Fruit fly (Drosophila melanogaster) whole organism, embryonic: Measurements from ENCODE around the gene CG2278.

Source experiments
- Ada2b ChIP-seq: fragments of 200-800 bp; sonication (Bioruptor generic); IDR thresholded peaks from 2 replicates; pipeline ENCODE4 v1.3.6; 2022; ENCODE audit warnings: missing biosample characterization, missing genetic modification characterization
- Awh ChIP-seq: fragments of 200-800 bp; sonication (Bioruptor generic); IDR thresholded peaks from 2 replicates; pipeline ENCODE4, ENCODE4 v1.3.6; 2022; ENCODE audit warnings: missing biosample characterization, missing genetic modification characterization
- B-H2 ChIP-seq: fragments of 200-800 bp; sonication (Bioruptor generic); optimal IDR thresholded peaks from 2 replicates; lab custom pipeline; 2018; ENCODE audit warnings: missing biosample characterization, mild to moderate bottlenecking, missing genetic modification characterization
- BtbVII ChIP-seq: fragments of 200-800 bp; sonication (Bioruptor generic); optimal IDR thresholded peaks from 3 replicates; lab custom pipeline; 2017; ENCODE audit warnings: missing biosample characterization, mild to moderate bottlenecking, missing genetic modification characterization
- CG10267 ChIP-seq: fragments of 200-800 bp; sonication (Bioruptor generic); optimal IDR thresholded peaks from 2 replicates; lab custom pipeline; 2018; ENCODE audit warnings: missing biosample characterization, mild to moderate bottlenecking, missing genetic modification characterization, moderate library complexity
- CG11723 ChIP-seq: fragments of 200-800 bp; sonication (Bioruptor generic); optimal IDR thresholded peaks from 2 replicates; lab custom pipeline; 2017; ENCODE audit warnings: missing biosample characterization, mild to moderate bottlenecking, missing genetic modification characterization
- CG13287 ChIP-seq: fragments of 200-800 bp; sonication (Bioruptor generic); IDR thresholded peaks from 2 replicates; pipeline ENCODE4 v1.3.6; 2022; ENCODE audit warnings: missing biosample characterization, missing genetic modification characterization; ENCODE audit not compliant: partially characterized antibody
- CG15073 ChIP-seq: fragments of 200-800 bp; sonication (Bioruptor generic); optimal IDR thresholded peaks from 2 replicates; lab custom pipeline; 2016; ENCODE audit warnings: missing biosample characterization, missing genetic modification characterization
- CG15479 ChIP-seq: fragments of 200-800 bp; sonication (Bioruptor generic); optimal IDR thresholded peaks from 3 replicates; lab custom pipeline; 2019; ENCODE audit warnings: missing biosample characterization, mild to moderate bottlenecking, missing genetic modification characterization, moderate library complexity
- CG15514 ChIP-seq: fragments of 200-800 bp; sonication (Bioruptor generic); optimal IDR thresholded peaks from 3 replicates; lab custom pipeline; 2017; ENCODE audit warnings: missing biosample characterization, missing genetic modification characterization, mild to moderate bottlenecking, moderate library complexity, missing genetic modification reagents
- CG17186 ChIP-seq: fragments of 200-800 bp; sonication (Bioruptor generic); optimal IDR thresholded peaks from 3 replicates; lab custom pipeline; 2017; ENCODE audit warnings: missing biosample characterization, missing genetic modification reagents, missing genetic modification characterization
- CG2712 ChIP-seq: fragments of 200-800 bp; optimal IDR thresholded peaks from 3 replicates; lab custom pipeline; 2019; ENCODE audit warnings: missing biosample characterization, mild to moderate bottlenecking, missing genetic modification characterization, moderate library complexity
- CG2875 ChIP-seq: fragments of 200-800 bp; sonication (Bioruptor generic); optimal IDR thresholded peaks from 2 replicates; lab custom pipeline; 2017; ENCODE audit warnings: missing biosample characterization, mild to moderate bottlenecking, missing genetic modification characterization, missing genetic modification reagents
- CG3847 ChIP-seq: fragments of 200-800 bp; sonication (Bioruptor generic); IDR thresholded peaks from 2 replicates; pipeline ENCODE4 v1.3.6; 2022; ENCODE audit warnings: missing biosample characterization, missing genetic modification characterization
- CG3995 ChIP-seq: fragments of 200-800 bp; sonication (Bioruptor generic); optimal IDR thresholded peaks from 3 replicates; lab custom pipeline; 2016; ENCODE audit warnings: missing biosample characterization, missing genetic modification characterization
- CG5953 ChIP-seq: fragments of 200-800 bp; sonication (Bioruptor generic); IDR thresholded peaks from 2 replicates; pipeline ENCODE4 v1.3.6; 2022; ENCODE audit warnings: missing biosample characterization, missing genetic modification characterization
- CG6175 ChIP-seq: fragments of 200-800 bp; sonication (Bioruptor generic); IDR thresholded peaks from 3 replicates; pipeline ENCODE4 v1.3.6; 2022; ENCODE audit warnings: missing biosample characterization, missing genetic modification characterization
- CG6791 ChIP-seq: fragments of 200-800 bp; sonication (Bioruptor generic); IDR thresholded peaks from 3 replicates; pipeline ENCODE4 v1.3.6; 2022; ENCODE audit warnings: missing biosample characterization, missing genetic modification characterization; ENCODE audit not compliant: partially characterized antibody
- CG7745 ChIP-seq: fragments of 200-800 bp; sonication (Bioruptor generic); optimal IDR thresholded peaks from 2 replicates; lab custom pipeline; 2018; ENCODE audit warnings: missing biosample characterization, mild to moderate bottlenecking, missing genetic modification characterization, moderate library complexity
- CG7987 ChIP-seq: fragments of 200-800 bp; sonication (Bioruptor generic); optimal IDR thresholded peaks from 2 replicates; lab custom pipeline; 2018; ENCODE audit warnings: missing biosample characterization, mild to moderate bottlenecking, missing genetic modification characterization, moderate library complexity
- CG8281 ChIP-seq: fragments of 200-800 bp; sonication (Bioruptor generic); optimal IDR thresholded peaks from 2 replicates; lab custom pipeline; 2018; ENCODE audit warnings: missing biosample characterization, mild to moderate bottlenecking, missing genetic modification characterization, moderate library complexity
- CG9727 ChIP-seq: fragments of 200-800 bp; sonication (Bioruptor generic); optimal IDR thresholded peaks from 3 replicates; lab custom pipeline; 2017; ENCODE audit warnings: missing biosample characterization, mild to moderate bottlenecking, missing genetic modification characterization
- CG9817 ChIP-seq: fragments of 200-800 bp; sonication (Bioruptor generic); optimal IDR thresholded peaks from 2 replicates; lab custom pipeline; 2018; ENCODE audit warnings: missing biosample characterization, mild to moderate bottlenecking, missing genetic modification characterization, moderate library complexity
- CTCF ChIP-seq: fragments of 200-800 bp; sonication (Bioruptor generic); optimal IDR thresholded peaks from 2 replicates; lab custom pipeline; 2017; ENCODE audit warnings: missing biosample characterization, mild to moderate bottlenecking, missing genetic modification characterization, moderate library complexity
- CoRest ChIP-seq: fragments of 200-800 bp; sonication (Bioruptor generic); optimal IDR thresholded peaks from 3 replicates; lab custom pipeline; 2018; ENCODE audit warnings: missing biosample characterization, mild to moderate bottlenecking, missing genetic modification characterization, moderate library complexity
- D19B ChIP-seq: fragments of 200-800 bp; sonication (Bioruptor generic); optimal IDR thresholded peaks from 2 replicates; lab custom pipeline; 2017; ENCODE audit warnings: missing biosample characterization, mild to moderate bottlenecking, missing genetic modification characterization
- Dad ChIP-seq: fragments of 200-800 bp; sonication (Bioruptor generic); optimal IDR thresholded peaks from 3 replicates; lab custom pipeline; 2016; ENCODE audit warnings: missing biosample characterization, missing genetic modification characterization
- Dp ChIP-seq: fragments of 200-800 bp; sonication (Bioruptor generic); optimal IDR thresholded peaks from 2 replicates; lab custom pipeline; 2018; ENCODE audit warnings: missing biosample characterization, mild to moderate bottlenecking, missing genetic modification characterization, moderate library complexity
- Dref ChIP-seq: fragments of 200-800 bp; sonication (Bioruptor generic); IDR thresholded peaks from 2 replicates; pipeline ENCODE4 v1.3.6; 2022; ENCODE audit warnings: missing biosample characterization, missing genetic modification characterization
- E2f2 ChIP-seq: fragments of 200-800 bp; sonication (Bioruptor generic); IDR thresholded peaks from 2 replicates; pipeline ENCODE4 v1.3.6; 2022; ENCODE audit warnings: missing biosample characterization, missing genetic modification characterization
- HmgD ChIP-seq: fragments of 200-800 bp; sonication (Bioruptor generic); optimal IDR thresholded peaks from 3 replicates; lab custom pipeline; 2016; ENCODE audit warnings: missing biosample characterization, missing genetic modification characterization
- Hr3 ChIP-seq: fragments of 200-800 bp; sonication (Bioruptor generic); optimal IDR thresholded peaks from 3 replicates; lab custom pipeline; 2016; ENCODE audit warnings: missing biosample characterization, missing genetic modification characterization
- Lpt ChIP-seq: fragments of >200 bp; optimal IDR thresholded peaks from 2 replicates; lab custom pipeline; 2018; ENCODE audit warnings: missing biosample characterization, missing genetic modification characterization
- Neu2 ChIP-seq: fragments of 200-800 bp; sonication (Bioruptor generic); optimal IDR thresholded peaks from 3 replicates; lab custom pipeline; 2016; ENCODE audit warnings: missing biosample characterization, missing genetic modification characterization, borderline replicate concordance
- Nf-YC ChIP-seq: fragments of 200-800 bp; optimal IDR thresholded peaks from 3 replicates; lab custom pipeline; 2019; ENCODE audit warnings: missing biosample characterization, mild to moderate bottlenecking, missing genetic modification characterization, moderate library complexity
- cad ChIP-seq: fragments of >200 bp; optimal IDR thresholded peaks from 2 replicates; lab custom pipeline; 2017; ENCODE audit warnings: missing biosample characterization, missing genetic modification characterization
- cg ChIP-seq: fragments of 200-800 bp; sonication (Bioruptor generic); optimal IDR thresholded peaks from 3 replicates; lab custom pipeline; 2019; ENCODE audit warnings: missing biosample characterization, mild to moderate bottlenecking, missing genetic modification characterization, moderate library complexity
- crol ChIP-seq: fragments of 200-800 bp; sonication (Bioruptor generic); IDR thresholded peaks from 2 replicates; pipeline ENCODE4 v1.3.6; 2022; ENCODE audit warnings: missing biosample characterization, missing genetic modification characterization
- crp ChIP-seq, 2 experiments: fragments of 200-800 bp; sonication (Bioruptor generic); optimal IDR thresholded peaks; 2 replicates in 1 of 2; 3 replicates in 1 of 2; lab custom pipeline; 2017; ENCODE audit warnings: missing biosample characterization in 2 of 2, missing genetic modification characterization in 2 of 2, mild to moderate bottlenecking in 1 of 2, moderate library complexity in 1 of 2
- exex ChIP-seq: fragments of 200-800 bp; sonication (Bioruptor generic); optimal IDR thresholded peaks from 4 replicates; lab custom pipeline; 2018; ENCODE audit warnings: missing biosample characterization, mild to moderate bottlenecking, missing genetic modification characterization, moderate library complexity
- fru ChIP-seq: fragments of >200 bp; optimal IDR thresholded peaks from 2 replicates; lab custom pipeline; 2017
- ftz-f1 ChIP-seq: fragments of 200-800 bp; sonication (Bioruptor generic); optimal IDR thresholded peaks from 2 replicates; lab custom pipeline; 2016; ENCODE audit warnings: missing biosample characterization, missing genetic modification characterization
- gce ChIP-seq: fragments of 200-800 bp; sonication (Bioruptor generic); IDR thresholded peaks from 3 replicates; pipeline ENCODE4 v1.3.6; 2022; ENCODE audit warnings: missing biosample characterization, missing genetic modification characterization
- grn ChIP-seq: fragments of 200-800 bp; sonication (Bioruptor generic); optimal IDR thresholded peaks from 3 replicates; lab custom pipeline; 2017; ENCODE audit warnings: missing biosample characterization, missing genetic modification characterization
- ham ChIP-seq: fragments of 200-800 bp; sonication (Bioruptor generic); IDR thresholded peaks from 2 replicates; pipeline ENCODE4 v1.3.6; 2022; ENCODE audit warnings: missing biosample characterization, missing genetic modification characterization
- kay ChIP-seq: fragments of 200-800 bp; sonication (Bioruptor generic); optimal IDR thresholded peaks from 2 replicates; lab custom pipeline; 2016; ENCODE audit warnings: missing biosample characterization, missing genetic modification characterization
- lmd ChIP-seq: fragments of 200-800 bp; sonication (Bioruptor generic); IDR thresholded peaks from 2 replicates; pipeline ENCODE4 v1.3.6; 2022; ENCODE audit warnings: missing biosample characterization, missing genetic modification characterization
- pb ChIP-seq: fragments of 200-800 bp; sonication (Bioruptor generic); optimal IDR thresholded peaks from 3 replicates; lab custom pipeline; 2016; ENCODE audit warnings: missing biosample characterization, missing genetic modification characterization
- pzg ChIP-seq: fragments of 200-800 bp; sonication (Bioruptor generic); optimal IDR thresholded peaks from 3 replicates; lab custom pipeline; 2018; ENCODE audit warnings: missing biosample characterization, mild to moderate bottlenecking, missing genetic modification characterization, moderate library complexity
- tap ChIP-seq: fragments of 200-800 bp; optimal IDR thresholded peaks from 3 replicates; lab custom pipeline; 2019; ENCODE audit warnings: missing biosample characterization, mild to moderate bottlenecking, missing genetic modification characterization, moderate library complexity
- toy ChIP-seq: fragments of 200-800 bp; sonication (Bioruptor generic); IDR thresholded peaks from 2 replicates; pipeline ENCODE4 v1.3.6; 2022; ENCODE audit warnings: missing biosample characterization, missing genetic modification characterization
- unc-4 ChIP-seq: fragments of 200-800 bp; sonication (Bioruptor generic); IDR thresholded peaks from 2 replicates; pipeline ENCODE4 v1.3.6; 2022; ENCODE audit warnings: missing biosample characterization, missing genetic modification characterization; ENCODE audit not compliant: partially characterized antibody
- vnd ChIP-seq: fragments of 200-800 bp; sonication (Bioruptor generic); IDR thresholded peaks from 3 replicates; pipeline ENCODE4 v1.3.6; 2022; ENCODE audit warnings: missing biosample characterization, missing genetic modification characterization; ENCODE audit not compliant: partially characterized antibody

CG2278 gene

DNA sequence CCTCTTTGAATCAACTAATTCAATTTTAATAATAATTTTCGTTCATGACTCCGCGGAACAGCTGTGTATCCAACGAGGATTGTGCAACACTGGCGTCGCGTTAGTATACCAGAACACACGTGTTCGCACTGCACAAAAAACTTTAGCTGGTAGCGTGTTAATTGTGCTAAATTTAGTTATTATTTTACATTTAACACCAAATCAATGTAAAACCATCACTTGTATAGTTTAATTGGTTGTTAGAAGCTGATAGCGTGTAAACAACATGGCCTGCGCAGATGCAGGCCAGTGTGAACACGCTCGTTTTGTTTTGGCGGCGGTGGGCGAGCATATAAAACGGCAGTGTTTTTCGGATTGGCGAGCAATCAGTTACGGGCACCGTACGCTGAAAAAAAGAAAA, 12.8 kb downstream of the CG2278 start, which contains the start of the genes Traf6 and GIIIspla2 (continued):
- peak; percentile 19 for TF ChIP-seq kay
- peak; percentile 11 for TF ChIP-seq CG8281
- TF ChIP-seq lmd = peak; percentile 82
- TF ChIP-seq CG10267 (tag; lab: Kevin White, UChicago) = peak; percentile 95
- TF ChIP-seq crol = no peak
- TF ChIP-seq CG2712 (tag; lab: Kevin White, UChicago) = peak; percentile 82
- no peak for TF ChIP-seq CG6175
- peak; percentile 73 for TF ChIP-seq Nf-YC
- TF ChIP-seq vnd = no peak
- no peak for TF ChIP-seq CG11723 (GFP tag; lab: Kevin White, UChicago)
- TF ChIP-seq HmgD (GFP tag; lab: Kevin White, UChicago) = no peak
- peak; percentile 88 for TF ChIP-seq CG17186
- peak; percentile 88 for TF ChIP-seq CG9817 (tag; lab: Kevin White, UChicago)
- peak; percentile 74 for TF ChIP-seq E2f2 (GFP tag; lab: Robert Waterston, UW)
- no peak for TF ChIP-seq fru (lab: Kevin White, UChicago)
- peak; percentile 67 for TF ChIP-seq pzg (GFP tag; lab: Kevin White, UChicago)
- peak; percentile 65 for TF ChIP-seq Ada2b (GFP tag; lab: Robert Waterston, UW)
- no peak for TF ChIP-seq Awh
- no peak for TF ChIP-seq grn (GFP tag; lab: Kevin White, UChicago)
- TF ChIP-seq exex (tag; lab: Kevin White, UChicago) = no peak
- peak; percentile 43 for TF ChIP-seq CG7987 (GFP tag; lab: Kevin White, UChicago)
- peak; percentile 20 for TF ChIP-seq tap (tag; lab: Kevin White, UChicago)
- TF ChIP-seq CG2875 (GFP tag; lab: Kevin White, UChicago) = peak; percentile 8
- no peak for TF ChIP-seq CG15073 (GFP tag; lab: Kevin White, UChicago)
- no peak; the same call in 1 of the 2 replicates for TF ChIP-seq toy (GFP tag; lab: Robert Waterston, UW)
- TF ChIP-seq CG15479 = no peak
- peak; percentile 41 for TF ChIP-seq ftz-f1 (GFP tag; lab: Kevin White, UChicago)
- TF ChIP-seq cad = no peak
- TF ChIP-seq Neu2 (GFP tag; lab: Kevin White, UChicago) = no peak
- peak; percentile 60 for TF ChIP-seq CG3995 (GFP tag; lab: Kevin White, UChicago)
- peak; percentile 31 for TF ChIP-seq BtbVII (GFP tag; lab: Kevin White, UChicago)
- peak; percentile 60 for TF ChIP-seq Dad (GFP tag; lab: Kevin White, UChicago)
- TF ChIP-seq D19B (GFP tag; lab: Kevin White, UChicago) = peak; percentile 65
- TF ChIP-seq CG7745 (tag; lab: Kevin White, UChicago) = no peak
- TF ChIP-seq CG5953 = peak; percentile 61; the same call in 1 of the 2 replicates
- TF ChIP-seq Hr3 (GFP tag; lab: Kevin White, UChicago) = peak; percentile 78
- TF ChIP-seq gce (GFP tag; lab: Robert Waterston, UW) = 0 out of 3 replicates have a peak, but pooled peaks have one; percentile 14

DNA sequence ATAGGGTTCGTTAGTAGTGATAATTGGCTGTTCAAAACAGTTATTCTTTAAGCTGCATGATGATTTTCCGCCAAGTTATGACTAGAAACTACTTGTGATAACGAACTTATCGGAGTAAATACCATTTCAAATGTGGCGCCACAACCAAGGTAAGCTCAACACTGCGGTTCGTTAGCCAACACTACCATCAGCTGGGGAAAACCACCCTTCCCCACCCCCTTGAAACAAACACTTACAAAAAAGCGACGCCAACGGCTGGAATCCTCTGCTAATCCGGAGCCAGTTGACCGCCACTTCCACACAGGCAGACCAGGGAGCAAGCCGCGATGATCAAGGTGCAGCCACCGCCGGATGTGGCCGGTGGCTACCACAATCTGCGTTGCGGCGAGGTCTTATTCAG, 17.3 kb downstream of the CG2278 start, which contains the start of gene CG18262:
TSS of gene CG18262 (plus strand) at position 231 of the 400 bp plus-strand sequence.
- TF ChIP-seq E2f2 (GFP tag; lab: Robert Waterston, UW) (peak; percentile 89), CG15514 (GFP tag; lab: Kevin White, UChicago) (peak; percentile 72), Lpt (no peak), crp (GFP tag; optimal IDR thresholded peaks at IDR 0.05; lab: Kevin White, UChicago) (peak; percentile 23 to 87), ham (GFP tag; lab: Robert Waterston, UW) (no peak), Dp (GFP tag; lab: Kevin White, UChicago) (peak; percentile 83), CG9727 (GFP tag; lab: Kevin White, UChicago) (no peak), cg (GFP tag; lab: Kevin White, UChicago) (peak; percentile 6), unc-4 (GFP tag; lab: Robert Waterston, UW) (0 out of 2 replicates have a peak, but pooled peaks have one; percentile 19), pb (GFP tag; lab: Kevin White, UChicago) (no peak), Dref (GFP tag; lab: Robert Waterston, UW) (peak; percentile 47), CG6791 (GFP tag; lab: Robert Waterston, UW) (no peak), CG13287 (GFP tag; lab: Robert Waterston, UW) (peak; percentile 8; the same call in 1 of the 2 replicates), CoRest (tag; lab: Kevin White, UChicago) (peak; percentile 8), B-H2 (peak; percentile 14), CTCF (peak; percentile 23), CG3847 (GFP tag; lab: Robert Waterston, UW) (peak; percentile 28; the same call in 1 of the 2 replicates), crol (peak; percentile 83)
